Worm (Caenorhabditis elegans) whole organism, L3 larva: Measurements from ENCODE around the gene ucr-2.2.

ENCODE experiments used
- R02D3.7 ChIP-seq: fragments of 150-350 bp; optimal IDR thresholded peaks from 2 replicates; lab custom pipeline; 2014; ENCODE audit warnings: missing biosample characterization, missing genetic modification characterization
- ZK546.5 ChIP-seq: sonication (generic microtip); optimal IDR thresholded peaks from 2 replicates; lab custom pipeline; 2017; ENCODE audit warnings: missing biosample characterization, missing genetic modification characterization
- ceh-16 ChIP-seq: sonication (generic microtip); optimal IDR thresholded peaks from 2 replicates; lab custom pipeline; 2017; ENCODE audit warnings: missing biosample characterization, missing genetic modification characterization
- ceh-28 ChIP-seq: fragments of 150-350 bp; optimal IDR thresholded peaks from 2 replicates; lab custom pipeline; 2014; ENCODE audit warnings: missing biosample characterization, missing genetic modification reagents, missing genetic modification characterization
- ceh-82 ChIP-seq: fragments of 150-350 bp; optimal IDR thresholded peaks from 2 replicates; lab custom pipeline; 2014; ENCODE audit warnings: missing biosample characterization, missing genetic modification characterization
- ceh-9 ChIP-seq: sonication (generic microtip); optimal IDR thresholded peaks from 2 replicates; lab custom pipeline; 2018; ENCODE audit warnings: missing biosample characterization, missing genetic modification characterization
- egl-27 ChIP-seq: sonication (generic microtip); optimal IDR thresholded peaks from 4 replicates; lab custom pipeline; 2017; ENCODE audit warnings: missing biosample characterization, missing genetic modification reagents, missing genetic modification characterization
- egl-5 ChIP-seq: fragments of 150-350 bp; optimal IDR thresholded peaks from 2 replicates; lab custom pipeline; 2017; ENCODE audit warnings: missing biosample characterization, missing genetic modification reagents, missing genetic modification characterization, inconsistent platforms
- elt-1 ChIP-seq: fragments of 150-350 bp; optimal IDR thresholded peaks from 2 replicates; lab custom pipeline; 2014; ENCODE audit warnings: missing biosample characterization, missing genetic modification characterization
- elt-2 ChIP-seq: sonication (generic microtip); optimal IDR thresholded peaks from 2 replicates; lab custom pipeline; 2016; ENCODE audit warnings: missing genetic modification reagents, mild to moderate bottlenecking, missing genetic modification characterization, missing compliant biosample characterization
- elt-3 ChIP-seq, 3 experiments: fragments of 150-350 bp in 1 of 3; sonication (generic microtip) in 2 of 3; optimal IDR thresholded peaks; 2 replicates in 2 of 3; 4 replicates in 1 of 3; lab custom pipeline; 2014 to 2017; ENCODE audit warnings: missing biosample characterization in 3 of 3, missing genetic modification characterization in 3 of 3
- fkh-10 ChIP-seq: sonication (generic microtip); optimal IDR thresholded peaks from 2 replicates; lab custom pipeline; 2017; ENCODE audit warnings: missing biosample characterization, missing genetic modification reagents, missing genetic modification characterization
- hmg-11 ChIP-seq: sonication (generic microtip); optimal IDR thresholded peaks from 2 replicates; lab custom pipeline; 2016; ENCODE audit warnings: missing genetic modification characterization, missing compliant biosample characterization
- jun-1 ChIP-seq: fragments of 150-350 bp; optimal IDR thresholded peaks from 2 replicates; lab custom pipeline; 2014; ENCODE audit warnings: missing biosample characterization, missing genetic modification reagents, missing genetic modification characterization
- lin-15B ChIP-seq: fragments of 150-350 bp; optimal IDR thresholded peaks from 2 replicates; lab custom pipeline; 2014; ENCODE audit warnings: missing biosample characterization, missing genetic modification characterization
- lin-39 ChIP-seq: fragments of 150-350 bp; optimal IDR thresholded peaks from 2 replicates; lab custom pipeline; 2018; ENCODE audit warnings: missing biosample characterization, missing genetic modification reagents, missing genetic modification characterization
- lsy-12 ChIP-seq: sonication (generic microtip); optimal IDR thresholded peaks from 2 replicates; lab custom pipeline; 2016; ENCODE audit warnings: mild to moderate bottlenecking, missing genetic modification characterization, missing compliant biosample characterization
- mdl-1 ChIP-seq: fragments of 150-350 bp; optimal IDR thresholded peaks from 2 replicates; lab custom pipeline; 2014; ENCODE audit warnings: missing biosample characterization, missing genetic modification characterization
- mml-1 ChIP-seq: fragments of 150-350 bp; sonication (generic microtip); optimal IDR thresholded peaks from 3 replicates; lab custom pipeline; 2014; ENCODE audit warnings: missing biosample characterization, missing genetic modification characterization
- nfya-1 ChIP-seq: sonication (generic microtip); optimal IDR thresholded peaks from 2 replicates; lab custom pipeline; 2017; ENCODE audit warnings: missing genetic modification characterization, mild to moderate bottlenecking, missing compliant biosample characterization, antibody characterized with exemption, moderate library complexity; ENCODE audit not compliant: insufficient read depth
- nhr-12 ChIP-seq: fragments of 150-350 bp; optimal IDR thresholded peaks from 2 replicates; lab custom pipeline; 2014; ENCODE audit warnings: missing biosample characterization, missing genetic modification characterization
- nhr-23 ChIP-seq: fragments of 150-350 bp; optimal IDR thresholded peaks from 2 replicates; lab custom pipeline; 2014; ENCODE audit warnings: missing biosample characterization, missing genetic modification reagents, missing genetic modification characterization
- nhr-25 ChIP-seq: sonication (generic microtip); optimal IDR thresholded peaks from 2 replicates; lab custom pipeline; 2017; ENCODE audit warnings: missing biosample characterization, missing genetic modification characterization
- nhr-43 ChIP-seq: sonication (generic microtip); optimal IDR thresholded peaks from 2 replicates; lab custom pipeline; 2016; ENCODE audit warnings: mild to moderate bottlenecking, missing genetic modification characterization, missing compliant biosample characterization; ENCODE audit not compliant: poor library complexity, severe bottlenecking
- nhr-76 ChIP-seq: fragments of 150-350 bp; sonication (generic microtip); optimal IDR thresholded peaks from 5 replicates; lab custom pipeline; 2014; ENCODE audit warnings: missing biosample characterization, missing genetic modification characterization
- nhr-77 ChIP-seq: fragments of 150-350 bp; optimal IDR thresholded peaks from 2 replicates; lab custom pipeline; 2014; ENCODE audit warnings: missing biosample characterization, missing genetic modification characterization
- pha-4 ChIP-seq: fragments of 150-350 bp; optimal IDR thresholded peaks from 2 replicates; lab custom pipeline; 2014; ENCODE audit warnings: missing biosample characterization, missing genetic modification reagents, missing genetic modification characterization
- pqm-1 ChIP-seq: fragments of 150-350 bp; optimal IDR thresholded peaks from 2 replicates; lab custom pipeline; 2017; ENCODE audit warnings: missing biosample characterization, missing genetic modification characterization, inconsistent platforms
- skn-1 ChIP-seq: fragments of 150-350 bp; optimal IDR thresholded peaks from 2 replicates; lab custom pipeline; 2014; ENCODE audit warnings: missing biosample characterization, missing genetic modification characterization
- snpc-4 ChIP-seq: fragments of 150-350 bp; optimal IDR thresholded peaks from 2 replicates; lab custom pipeline; 2014; ENCODE audit warnings: missing biosample characterization, missing genetic modification characterization
- tbx-2 ChIP-seq: sonication (generic microtip); optimal IDR thresholded peaks from 2 replicates; lab custom pipeline; 2016; ENCODE audit warnings: mild to moderate bottlenecking, missing genetic modification characterization, missing compliant biosample characterization
- unc-62 ChIP-seq: fragments of 150-350 bp; sonication (generic microtip); optimal IDR thresholded peaks from 4 replicates; lab custom pipeline; 2014; ENCODE audit warnings: missing biosample characterization, missing genetic modification reagents, missing genetic modification characterization
- zag-1 ChIP-seq: fragments of 150-350 bp; optimal IDR thresholded peaks from 2 replicates; lab custom pipeline; 2014; ENCODE audit warnings: missing biosample characterization, missing genetic modification characterization
- ztf-11 ChIP-seq: fragments of 150-350 bp; optimal IDR thresholded peaks from 2 replicates; lab custom pipeline; 2014; ENCODE audit warnings: missing biosample characterization, missing genetic modification characterization

Gene ucr-2.2

ce11 chrX:15176431-15176911, 2.8 kb downstream of the ucr-2.2 start, which contains the start of gene col-41:
Gene col-41 (minus strand): TSS chrX:15176481.
- TF ChIP-seq skn-1 (tag; lab: Kevin White, UChicago) (no peak), mdl-1 (tag; lab: Kevin White, UChicago) (no peak), nhr-12 (tag; lab: Kevin White, UChicago) (no peak), nhr-23 (tag; lab: Kevin White, UChicago) (peak; percentile 56), hmg-11 (tag; lab: Kevin White, UChicago) (no peak), lin-39 (tag; lab: Kevin White, UChicago) (no peak), unc-62 (GFP tag; lab: Kevin White, UChicago) (no peak), egl-27 (tag; lab: Kevin White, UChicago) (no peak), ZK546.5 (tag; lab: Kevin White, UChicago) (no peak), ceh-9 (tag; lab: Kevin White, UChicago) (no peak), jun-1 (tag; lab: Kevin White, UChicago) (no peak), elt-3 (tag; optimal IDR thresholded peaks at IDR 0.05; lab: Kevin White, UChicago) (no peak), nhr-25 (tag; lab: Kevin White, UChicago) (peak; percentile 32), nfya-1 (tag; lab: Kevin White, UChicago) (no peak), fkh-10 (no peak), ceh-82 (tag; lab: Kevin White, UChicago) (no peak), nhr-43 (tag; lab: Kevin White, UChicago) (peak; percentile 27)

- TF ChIP-seq nhr-25 (tag; lab: Kevin White, UChicago) (peak; percentile 97), elt-3 (tag; optimal IDR thresholded peaks at IDR 0.05; lab: Kevin White, UChicago) (peak in 1 of 3 experiments; percentile 11), lin-15B (tag; lab: Kevin White, UChicago) (peak; percentile 47), nhr-77 (tag; lab: Kevin White, UChicago) (peak; percentile 56), elt-2 (tag; lab: Kevin White, UChicago) (peak; percentile 76), ceh-82 (tag; lab: Kevin White, UChicago) (peak; percentile 44), skn-1 (tag; lab: Kevin White, UChicago) (peak; percentile 80), tbx-2 (tag; lab: Kevin White, UChicago) (peak; percentile 84), fkh-10 (peak; percentile 33), lsy-12 (tag; lab: Kevin White, UChicago) (peak; percentile 87), egl-27 (tag; lab: Kevin White, UChicago) (peak; percentile 31), snpc-4 (peak; percentile 94), nhr-12 (tag; lab: Kevin White, UChicago) (no peak), ceh-28 (tag; lab: Kevin White, UChicago) (peak; percentile 64), egl-5 (tag; lab: Kevin White, UChicago) (peak; percentile 88), ztf-11 (no peak), ceh-16 (tag; lab: Kevin White, UChicago) (no peak), nhr-76 (tag; lab: Kevin White, UChicago) (no peak), lin-39 (tag; lab: Kevin White, UChicago) (peak; percentile 75), pha-4 (tag; lab: Kevin White, UChicago) (peak; percentile 86), R02D3.7 (tag; lab: Kevin White, UChicago) (peak; percentile 52), pqm-1 (tag; lab: Kevin White, UChicago) (peak; percentile 32), ceh-9 (tag; lab: Kevin White, UChicago) (no peak), nhr-43 (tag; lab: Kevin White, UChicago) (peak; percentile 94), nhr-23 (tag; lab: Kevin White, UChicago) (peak; percentile 88), nfya-1 (tag; lab: Kevin White, UChicago) (peak; percentile 78), jun-1 (tag; lab: Kevin White, UChicago) (peak; percentile 91), unc-62 (GFP tag; lab: Kevin White, UChicago) (no peak), hmg-11 (tag; lab: Kevin White, UChicago) (peak; percentile 95), elt-1 (no peak)
Observed at ce11 chrX:15181454-15181853, 7.8 kb downstream of the ucr-2.2 start, which contains the start of gene pkhm-2. Gene pkhm-2 (minus strand): TSS chrX:15181465.

ce11 chrX:15188510-15188909, 14.8 kb downstream of the ucr-2.2 start:
- no peak for TF ChIP-seq zag-1
- TF ChIP-seq pha-4 (tag; lab: Kevin White, UChicago) = no peak
- no peak for TF ChIP-seq mml-1 (tag; lab: Kevin White, UChicago)
- no peak for TF ChIP-seq ceh-16 (tag; lab: Kevin White, UChicago)
- TF ChIP-seq nhr-76 (tag; lab: Kevin White, UChicago) = no peak
- peak; percentile 16 for TF ChIP-seq skn-1 (tag; lab: Kevin White, UChicago)
- TF ChIP-seq pqm-1 (tag; lab: Kevin White, UChicago) = no peak
